Fruit fly (Drosophila melanogaster): ENCODE results near the gene CG3473.

dm6 chr2L:14527200-14527797, 36.2 kb downstream of the CG3473 start:
- TF ChIP-seq CG9948 (tag; optimal IDR thresholded peaks at IDR 0.05) = no peak
- no peak for TF ChIP-seq fd96Ca (GFP tag; IDR thresholded peaks at IDR 0.05)
- TF ChIP-seq EcR (GFP tag; optimal IDR thresholded peaks at IDR 0.05) = no peak
- no peak for TF ChIP-seq CG13204 (GFP tag; optimal IDR thresholded peaks at IDR 0.05)
- no peak for TF ChIP-seq CG8301 (tag; optimal IDR thresholded peaks at IDR 0.05)
- no peak for TF ChIP-seq CG4496 (GFP tag; IDR thresholded peaks at IDR 0.05)
- TF ChIP-seq gl (tag; optimal IDR thresholded peaks at IDR 0.05) = no peak
- TF ChIP-seq CG8159 (tag; optimal IDR thresholded peaks at IDR 0.05) = no peak
- TF ChIP-seq Snoo (tag; optimal IDR thresholded peaks at IDR 0.05) = no peak
- no peak for TF ChIP-seq Pif1A (GFP tag; optimal IDR thresholded peaks at IDR 0.05)
- TF ChIP-seq CG14655 (GFP tag; optimal IDR thresholded peaks at IDR 0.05) = no peak
- no peak for TF ChIP-seq CG34367 (tag; optimal IDR thresholded peaks at IDR 0.05)
- no peak for TF ChIP-seq Ets98B (GFP tag; IDR thresholded peaks at IDR 0.05)
